Fruit fly (Drosophila melanogaster) whole organism, embryonic: Measurements from ENCODE around the gene Kaz1-ORFB.
A peak's percentile ranks its signal among the peaks of the same experiment; 100 is the strongest.

Experiments used
- Bdp1 ChIP-seq: fragments of 200-800 bp; sonication (Bioruptor generic); optimal IDR thresholded peaks from 3 replicates; lab custom pipeline; 2016; ENCODE audit warnings: missing biosample characterization, missing genetic modification characterization
- CG10209 ChIP-seq: fragments of 200-800 bp; sonication (Bioruptor generic); optimal IDR thresholded peaks from 3 replicates; lab custom pipeline; 2017; ENCODE audit warnings: missing biosample characterization, mild to moderate bottlenecking, missing genetic modification characterization, missing genetic modification reagents
- CG11456 ChIP-seq: fragments of 200-800 bp; sonication (Bioruptor generic); IDR thresholded peaks from 3 replicates; pipeline ENCODE4 v1.3.6; 2022; ENCODE audit warnings: missing biosample characterization, missing genetic modification characterization
- CG12104 ChIP-seq: fragments of 200-800 bp; sonication (Bioruptor generic); optimal IDR thresholded peaks from 3 replicates; lab custom pipeline; 2016; ENCODE audit warnings: missing biosample characterization, missing genetic modification characterization
- CG13424 ChIP-seq: fragments of 200-800 bp; sonication (Bioruptor generic); optimal IDR thresholded peaks from 2 replicates; lab custom pipeline; 2019; ENCODE audit warnings: missing biosample characterization, mild to moderate bottlenecking, missing genetic modification characterization, moderate library complexity
- CG15011 ChIP-seq: fragments of 200-800 bp; sonication (Bioruptor generic); optimal IDR thresholded peaks from 3 replicates; lab custom pipeline; 2018; ENCODE audit warnings: missing biosample characterization, mild to moderate bottlenecking, missing genetic modification characterization
- CG1647 ChIP-seq: fragments of 200-800 bp; sonication (Bioruptor generic); optimal IDR thresholded peaks from 3 replicates; lab custom pipeline; 2016; ENCODE audit warnings: missing biosample characterization, missing genetic modification characterization
- CG17829 ChIP-seq: fragments of 200-800 bp; optimal IDR thresholded peaks from 2 replicates; lab custom pipeline; 2019; ENCODE audit warnings: missing biosample characterization, mild to moderate bottlenecking, missing genetic modification characterization, moderate library complexity
- CG2712 ChIP-seq: fragments of 200-800 bp; optimal IDR thresholded peaks from 3 replicates; lab custom pipeline; 2019; ENCODE audit warnings: missing biosample characterization, mild to moderate bottlenecking, missing genetic modification characterization, moderate library complexity
- CG30020 ChIP-seq: fragments of 200-800 bp; optimal IDR thresholded peaks from 2 replicates; lab custom pipeline; 2019; ENCODE audit warnings: missing biosample characterization, mild to moderate bottlenecking, missing genetic modification characterization, moderate library complexity
- CG33213 ChIP-seq: fragments of 200-800 bp; sonication (Bioruptor generic); optimal IDR thresholded peaks from 3 replicates; lab custom pipeline; 2016; ENCODE audit warnings: missing biosample characterization, missing genetic modification characterization
- CG33557 ChIP-seq: fragments of 200-800 bp; sonication (Bioruptor generic); optimal IDR thresholded peaks from 2 replicates; lab custom pipeline; 2019; ENCODE audit warnings: missing biosample characterization, mild to moderate bottlenecking, missing genetic modification characterization, moderate library complexity
- CG34224 ChIP-seq: fragments of 200-800 bp; sonication (Bioruptor generic); IDR thresholded peaks from 3 replicates; pipeline ENCODE4 v1.3.6; 2022; ENCODE audit warnings: missing biosample characterization, missing genetic modification characterization; ENCODE audit not compliant: partially characterized antibody
- CG4854 ChIP-seq: fragments of 200-800 bp; sonication (Bioruptor generic); optimal IDR thresholded peaks from 2 replicates; lab custom pipeline; 2016; ENCODE audit warnings: missing biosample characterization, missing genetic modification characterization, inconsistent platforms
- CG7556 ChIP-seq: fragments of 200-800 bp; sonication (Bioruptor generic); optimal IDR thresholded peaks from 2 replicates; lab custom pipeline; 2017; ENCODE audit warnings: missing biosample characterization, mild to moderate bottlenecking, missing genetic modification characterization
- CG7839 ChIP-seq: fragments of 200-800 bp; sonication (Bioruptor generic); optimal IDR thresholded peaks from 3 replicates; lab custom pipeline; 2018; ENCODE audit warnings: missing biosample characterization, mild to moderate bottlenecking, missing genetic modification characterization, moderate library complexity
- CG8924 ChIP-seq: fragments of 200-800 bp; optimal IDR thresholded peaks from 3 replicates; lab custom pipeline; 2019; ENCODE audit warnings: missing biosample characterization, mild to moderate bottlenecking, missing genetic modification characterization, moderate library complexity
- Deaf1 ChIP-seq: fragments of 200-800 bp; optimal IDR thresholded peaks from 3 replicates; lab custom pipeline; 2019; ENCODE audit warnings: missing biosample characterization, mild to moderate bottlenecking, missing genetic modification characterization, moderate library complexity
- Gug ChIP-seq: fragments of 200-800 bp; sonication (Bioruptor generic); IDR thresholded peaks from 4 replicates; pipeline ENCODE4 v1.3.6; 2022; ENCODE audit warnings: missing biosample characterization, missing genetic modification characterization
- H2.0 ChIP-seq: fragments of 200-800 bp; sonication (Bioruptor generic); IDR thresholded peaks from 2 replicates; pipeline ENCODE4 v1.3.6; 2022; ENCODE audit warnings: missing biosample characterization, missing genetic modification characterization
- HmgZ ChIP-seq: fragments of 200-800 bp; sonication (Bioruptor generic); optimal IDR thresholded peaks from 2 replicates; lab custom pipeline; 2018; ENCODE audit warnings: missing biosample characterization, mild to moderate bottlenecking, missing genetic modification characterization
- Kr ChIP-seq: fragments of 200-800 bp; sonication (Bioruptor generic); optimal IDR thresholded peaks from 2 replicates; lab custom pipeline; 2017; ENCODE audit warnings: missing biosample characterization, mild to moderate bottlenecking, missing genetic modification characterization
- NC2β ChIP-seq: fragments of 200-800 bp; sonication (Bioruptor generic); optimal IDR thresholded peaks from 2 replicates; lab custom pipeline; 2016; ENCODE audit warnings: missing biosample characterization, missing genetic modification characterization
- Rfx ChIP-seq: fragments of 200-800 bp; sonication (Bioruptor generic); IDR thresholded peaks from 2 replicates; pipeline ENCODE4 v1.3.6; 2022; ENCODE audit warnings: missing biosample characterization, missing genetic modification characterization
- Scr ChIP-seq: fragments of 200-800 bp; sonication (Bioruptor generic); IDR thresholded peaks from 2 replicates; pipeline ENCODE4 v1.3.6; 2022; ENCODE audit warnings: missing biosample characterization, missing genetic modification characterization; ENCODE audit not compliant: partially characterized antibody
- bab2 ChIP-seq: fragments of 200-800 bp; sonication (Bioruptor generic); optimal IDR thresholded peaks from 2 replicates; lab custom pipeline; 2016; ENCODE audit warnings: missing biosample characterization, missing genetic modification characterization
- bigmax ChIP-seq: fragments of 200-800 bp; sonication (Bioruptor generic); optimal IDR thresholded peaks from 2 replicates; lab custom pipeline; 2018; ENCODE audit warnings: missing biosample characterization, mild to moderate bottlenecking, missing genetic modification characterization
- cad ChIP-seq: fragments of >200 bp; optimal IDR thresholded peaks from 2 replicates; lab custom pipeline; 2017; ENCODE audit warnings: missing biosample characterization, missing genetic modification characterization
- chinmo ChIP-seq: fragments of 200-800 bp; sonication (Bioruptor generic); IDR thresholded peaks from 4 replicates; pipeline ENCODE4 v1.3.6; 2022; ENCODE audit warnings: missing biosample characterization, missing genetic modification characterization; ENCODE audit not compliant: partially characterized antibody
- crc ChIP-seq: fragments of 200-800 bp; sonication (Bioruptor generic); optimal IDR thresholded peaks from 2 replicates; lab custom pipeline; 2016; ENCODE audit warnings: missing biosample characterization, missing genetic modification characterization
- crol ChIP-seq: fragments of 200-800 bp; sonication (Bioruptor generic); IDR thresholded peaks from 2 replicates; pipeline ENCODE4 v1.3.6; 2022; ENCODE audit warnings: missing biosample characterization, missing genetic modification characterization
- dmrt99B ChIP-seq: fragments of 200-800 bp; sonication (Bioruptor generic); optimal IDR thresholded peaks from 2 replicates; lab custom pipeline; 2018; ENCODE audit warnings: missing biosample characterization, mild to moderate bottlenecking, missing genetic modification characterization, moderate library complexity
- emc ChIP-seq: fragments of 200-800 bp; sonication (Bioruptor generic); optimal IDR thresholded peaks from 2 replicates; lab custom pipeline; 2016; ENCODE audit warnings: missing biosample characterization, missing genetic modification characterization
- ewg ChIP-seq: fragments of 200-800 bp; sonication (Bioruptor generic); optimal IDR thresholded peaks from 3 replicates; lab custom pipeline; 2017; ENCODE audit warnings: mild to moderate bottlenecking, missing biosample characterization, missing genetic modification reagents, missing genetic modification characterization
- eyg ChIP-seq: fragments of 200-800 bp; sonication (Bioruptor generic); optimal IDR thresholded peaks from 3 replicates; lab custom pipeline; 2016; ENCODE audit warnings: missing biosample characterization, missing genetic modification characterization
- ftz-f1 ChIP-seq: fragments of 200-800 bp; sonication (Bioruptor generic); optimal IDR thresholded peaks from 2 replicates; lab custom pipeline; 2016; ENCODE audit warnings: missing biosample characterization, missing genetic modification characterization
- grau ChIP-seq: fragments of 200-800 bp; optimal IDR thresholded peaks from 3 replicates; lab custom pipeline; 2019; ENCODE audit warnings: missing biosample characterization, mild to moderate bottlenecking, missing genetic modification characterization, moderate library complexity
- gro ChIP-seq: fragments of 200-800 bp; sonication (Bioruptor generic); optimal IDR thresholded peaks from 2 replicates; lab custom pipeline; 2016; ENCODE audit warnings: missing biosample characterization, missing genetic modification characterization
- gsb ChIP-seq: fragments of 200-800 bp; sonication (Bioruptor generic); IDR thresholded peaks from 2 replicates; pipeline ENCODE4 v1.3.6; 2022; ENCODE audit warnings: missing biosample characterization, missing genetic modification characterization
- hbn ChIP-seq: fragments of 200-800 bp; sonication (Bioruptor generic); IDR thresholded peaks from 2 replicates; pipeline ENCODE4 v1.3.6; 2022; ENCODE audit warnings: missing biosample characterization, missing genetic modification characterization; ENCODE audit not compliant: partially characterized antibody
- ken ChIP-seq: fragments of 200-800 bp; sonication (Bioruptor generic); IDR thresholded peaks from 3 replicates; pipeline ENCODE4 v1.3.6; 2022; ENCODE audit warnings: missing biosample characterization, missing genetic modification characterization
- kni ChIP-seq: fragments of 200-800 bp; sonication (Bioruptor generic); optimal IDR thresholded peaks from 3 replicates; lab custom pipeline; 2017; ENCODE audit warnings: mild to moderate bottlenecking, missing biosample characterization, missing genetic modification reagents, missing genetic modification characterization
- nerfin-1 ChIP-seq: fragments of 200-800 bp; sonication (Bioruptor generic); optimal IDR thresholded peaks from 3 replicates; lab custom pipeline; 2019; ENCODE audit warnings: missing biosample characterization, mild to moderate bottlenecking, missing genetic modification characterization, moderate library complexity
- org-1 ChIP-seq: fragments of 200-800 bp; sonication (Bioruptor generic); optimal IDR thresholded peaks from 2 replicates; lab custom pipeline; 2017; ENCODE audit warnings: missing biosample characterization, missing genetic modification characterization
- pita ChIP-seq: fragments of 200-800 bp; sonication (Bioruptor generic); optimal IDR thresholded peaks from 2 replicates; lab custom pipeline; 2017; ENCODE audit warnings: missing biosample characterization, mild to moderate bottlenecking, missing genetic modification characterization
- slou ChIP-seq: fragments of 200-800 bp; sonication (Bioruptor generic); optimal IDR thresholded peaks from 3 replicates; lab custom pipeline; 2016; ENCODE audit warnings: missing biosample characterization, missing genetic modification characterization
- so ChIP-seq: fragments of 200-800 bp; sonication (Bioruptor generic); IDR thresholded peaks from 3 replicates; pipeline ENCODE4 v1.3.6; 2022; ENCODE audit warnings: missing biosample characterization, missing genetic modification characterization
- stwl ChIP-seq: fragments of 200-800 bp; sonication (Bioruptor generic); optimal IDR thresholded peaks from 3 replicates; lab custom pipeline; 2018; ENCODE audit warnings: missing biosample characterization, mild to moderate bottlenecking, missing genetic modification characterization, moderate library complexity
- usp ChIP-seq: fragments of >200 bp; optimal IDR thresholded peaks from 2 replicates; lab custom pipeline; 2017; ENCODE audit warnings: missing biosample characterization, missing genetic modification characterization

Gene Kaz1-ORFB

dm6 chr3L:264378-265151 is 48.1 kb downstream of the Kaz1-ORFB start, which contains the start of the genes Tudor-SN and mRpL17 (continued):
- TF ChIP-seq crol (no peak), CG30020 (peak; percentile 81), CG33213 (GFP tag; lab: Kevin White, UChicago) (peak; percentile 54), gsb (GFP tag; lab: Robert Waterston, UW) (no peak), ewg (GFP tag; lab: Kevin White, UChicago) (peak; percentile 44), CG33557 (peak; percentile 43), CG7839 (tag; lab: Kevin White, UChicago) (peak; percentile 16), Scr (GFP tag; lab: Robert Waterston, UW) (peak; percentile 97), Bdp1 (GFP tag; lab: Kevin White, UChicago) (no peak), H2.0 (no peak; the same call in 1 of the 2 replicates), stwl (tag; lab: Kevin White, UChicago) (peak; percentile 27), pita (GFP tag; lab: Kevin White, UChicago) (no peak), Deaf1 (tag; lab: Kevin White, UChicago) (peak; percentile 58), CG13424 (tag; lab: Kevin White, UChicago) (peak; percentile 55), HmgZ (tag; lab: Kevin White, UChicago) (no peak), CG4854 (GFP tag; lab: Kevin White, UChicago) (peak; percentile 12), emc (no peak), CG10209 (peak; percentile 39), chinmo (GFP tag; lab: Robert Waterston, UW) (peak; percentile 92; the same call in 2 of the 4 replicates), CG7556 (GFP tag; lab: Kevin White, UChicago) (peak; percentile 34), slou (GFP tag; lab: Kevin White, UChicago) (peak; percentile 9), CG34224 (GFP tag; lab: Robert Waterston, UW) (peak; percentile 89), gro (GFP tag; lab: Kevin White, UChicago) (no peak), Rfx (GFP tag; lab: Robert Waterston, UW) (peak; percentile 66), Kr (GFP tag; lab: Kevin White, UChicago) (no peak), bigmax (GFP tag; lab: Kevin White, UChicago) (peak; percentile 38), dmrt99B (peak; percentile 27), Gug (GFP tag; lab: Robert Waterston, UW) (peak; percentile 54; the same call in 1 of the 4 replicates), bab2 (GFP tag; lab: Kevin White, UChicago) (no peak), ken (GFP tag; lab: Robert Waterston, UW) (no peak), cad (GFP tag; lab: Kevin White, UChicago) (no peak), ftz-f1 (GFP tag; lab: Kevin White, UChicago) (no peak), eyg (GFP tag; lab: Kevin White, UChicago) (no peak), usp (GFP tag; lab: Kevin White, UChicago) (no peak), CG15011 (GFP tag; lab: Kevin White, UChicago) (no peak), crc (GFP tag; lab: Kevin White, UChicago) (no peak), kni (GFP tag; lab: Kevin White, UChicago) (no peak), grau (tag; lab: Kevin White, UChicago) (peak; percentile 46), hbn (GFP tag; lab: Robert Waterston, UW) (peak; percentile 85), CG2712 (peak; percentile 69), CG1647 (no peak), CG17829 (tag; lab: Kevin White, UChicago) (peak; percentile 39), org-1 (no peak), so (GFP tag; lab: Robert Waterston, UW) (no peak), NC2β (GFP tag; lab: Kevin White, UChicago) (peak; percentile 6), CG11456 (GFP tag; lab: Robert Waterston, UW) (peak; percentile 64; the same call in 1 of the 3 replicates), nerfin-1 (tag; lab: Kevin White, UChicago) (peak; percentile 37), CG8924 (tag; lab: Kevin White, UChicago) (peak; percentile 30), CG12104 (GFP tag; lab: Kevin White, UChicago) (peak; percentile 20)
